Worm (Caenorhabditis elegans) whole organism, late embryonic: Measurements from ENCODE around the gene C15B12.4.

ENCODE experiments used
- ceh-34 ChIP-seq: sonication (generic microtip); optimal IDR thresholded peaks from 2 replicates; lab custom pipeline; 2016; ENCODE audit warnings: mild to moderate bottlenecking, missing genetic modification characterization, missing compliant biosample characterization
- ets-4 ChIP-seq: sonication (generic microtip); optimal IDR thresholded peaks from 2 replicates; lab custom pipeline; 2016; ENCODE audit warnings: missing genetic modification characterization, missing compliant biosample characterization
- lin-11 ChIP-seq: fragments of 200-800 bp; sonication (Bioruptor generic); optimal IDR thresholded peaks from 2 replicates; lab custom pipeline; 2018; ENCODE audit warnings: mild to moderate bottlenecking, missing genetic modification characterization, missing compliant biosample characterization
- nhr-11 ChIP-seq: fragments of 150-350 bp; optimal IDR thresholded peaks from 2 replicates; lab custom pipeline; 2014; ENCODE audit warnings: missing biosample characterization, missing genetic modification characterization
- ref-2 ChIP-seq: sonication (generic microtip); optimal IDR thresholded peaks from 2 replicates; lab custom pipeline; 2016; ENCODE audit warnings: missing genetic modification characterization, missing compliant biosample characterization
- tbx-2 ChIP-seq: sonication (generic microtip); optimal IDR thresholded peaks from 2 replicates; lab custom pipeline; 2016; ENCODE audit warnings: missing genetic modification characterization, missing compliant biosample characterization

ce11 chrX:6458001-6458400, 15.5 kb downstream of the C15B12.4 start:
- TF ChIP-seq tbx-2 (no peak), lin-11 (tag; lab: Kevin White, UChicago) (no peak), ets-4 (tag; lab: Kevin White, UChicago) (no peak), ceh-34 (tag; lab: Kevin White, UChicago) (no peak), nhr-11 (tag; lab: Kevin White, UChicago) (no peak), ref-2 (tag; lab: Kevin White, UChicago) (no peak)
